Fruit fly (Drosophila melanogaster): ENCODE data around the gene Itpr.

dm6 chr3R:5573883-5574282, 57.0 kb downstream of the Itpr start:
- TF ChIP-seq CG6854 (GFP tag; optimal IDR thresholded peaks at IDR 0.05) = no peak
- no peak for TF ChIP-seq CG16779 (tag; optimal IDR thresholded peaks at IDR 0.05)
- TF ChIP-seq Sox15 (GFP tag; optimal IDR thresholded peaks at IDR 0.05) = no peak
- peak; percentile 16 for TF ChIP-seq cyc (GFP tag; optimal IDR thresholded peaks at IDR 0.05)
- no peak for TF ChIP-seq CG11294 (GFP tag; IDR thresholded peaks at IDR 0.05)
- no peak for TF ChIP-seq CG6808 (GFP tag; optimal IDR thresholded peaks at IDR 0.05)
- no peak for TF ChIP-seq CG8319 (GFP tag; optimal IDR thresholded peaks at IDR 0.05)
- no peak for TF ChIP-seq CG32006 (GFP tag; optimal IDR thresholded peaks at IDR 0.05)
- TF ChIP-seq Lpt (GFP tag; optimal IDR thresholded peaks at IDR 0.05) = no peak
- no peak for TF ChIP-seq CG6276 (GFP tag; optimal IDR thresholded peaks at IDR 0.05)
- TF ChIP-seq CG8632 (GFP tag; optimal IDR thresholded peaks at IDR 0.05) = no peak
- TF ChIP-seq CG10669 (GFP tag; optimal IDR thresholded peaks at IDR 0.05) = no peak
- no peak for TF ChIP-seq fkh (GFP tag; optimal IDR thresholded peaks at IDR 0.05)
